Fruit fly (Drosophila melanogaster) whole organism, pupa: ENCODE measurements around the gene CG4168.

Experiments
- CG10348 ChIP-seq: fragments of 200-800 bp; sonication (Bioruptor generic); IDR thresholded peaks from 2 replicates; pipeline ENCODE4 v1.3.6; 2022; ENCODE audit warnings: missing biosample characterization, missing genetic modification characterization
- CG12605 ChIP-seq: fragments of 200-800 bp; sonication (Bioruptor generic); IDR thresholded peaks from 2 replicates; pipeline ENCODE4 v1.3.6; 2022; ENCODE audit warnings: missing biosample characterization, missing genetic modification characterization
- CG13204 ChIP-seq: fragments of 200-800 bp; sonication (Bioruptor generic); optimal IDR thresholded peaks from 2 replicates; lab custom pipeline; 2018; ENCODE audit warnings: missing biosample characterization, mild to moderate bottlenecking, missing genetic modification characterization, moderate library complexity
- CG14655 ChIP-seq: fragments of 200-800 bp; sonication (Bioruptor generic); optimal IDR thresholded peaks from 3 replicates; lab custom pipeline; 2017; ENCODE audit warnings: mild to moderate bottlenecking, missing biosample characterization, missing genetic modification reagents, missing genetic modification characterization
- CG15710 ChIP-seq: fragments of 200-800 bp; sonication (Bioruptor generic); optimal IDR thresholded peaks from 2 replicates; lab custom pipeline; 2018; ENCODE audit warnings: missing biosample characterization, mild to moderate bottlenecking, missing genetic modification characterization, moderate library complexity
- CG17806 ChIP-seq: fragments of 200-800 bp; sonication (Bioruptor generic); optimal IDR thresholded peaks from 2 replicates; lab custom pipeline; 2018; ENCODE audit warnings: missing biosample characterization, mild to moderate bottlenecking, missing genetic modification characterization, moderate library complexity
- CG32121 ChIP-seq: fragments of 200-800 bp; sonication (Bioruptor generic); IDR thresholded peaks from 2 replicates; pipeline ENCODE4 v1.3.6; 2022; ENCODE audit warnings: missing biosample characterization, missing genetic modification characterization
- CG34367 ChIP-seq: fragments of 200-800 bp; sonication (Bioruptor generic); optimal IDR thresholded peaks from 2 replicates; lab custom pipeline; 2018; ENCODE audit warnings: missing biosample characterization, mild to moderate bottlenecking, missing genetic modification characterization
- CG4496 ChIP-seq: fragments of 200-800 bp; sonication (Bioruptor generic); IDR thresholded peaks from 3 replicates; pipeline ENCODE4 v1.3.6; 2022; ENCODE audit warnings: missing biosample characterization, missing genetic modification characterization
- CG8159 ChIP-seq: fragments of 200-800 bp; sonication (Bioruptor generic); optimal IDR thresholded peaks from 3 replicates; lab custom pipeline; 2018; ENCODE audit warnings: missing biosample characterization, mild to moderate bottlenecking, missing genetic modification characterization, moderate library complexity
- CG8301 ChIP-seq: fragments of 200-800 bp; sonication (Bioruptor generic); optimal IDR thresholded peaks from 2 replicates; lab custom pipeline; 2018; ENCODE audit warnings: missing biosample characterization, mild to moderate bottlenecking, missing genetic modification characterization
- CG9948 ChIP-seq: fragments of 200-800 bp; sonication (Bioruptor generic); optimal IDR thresholded peaks from 2 replicates; lab custom pipeline; 2018; ENCODE audit warnings: missing biosample characterization, mild to moderate bottlenecking, missing genetic modification characterization, moderate library complexity
- D1 ChIP-seq: fragments of 200-800 bp; sonication (Bioruptor generic); optimal IDR thresholded peaks from 2 replicates; lab custom pipeline; 2018; ENCODE audit warnings: missing biosample characterization, mild to moderate bottlenecking, missing genetic modification characterization, moderate library complexity
- EcR ChIP-seq: fragments of 200-800 bp; sonication (Bioruptor generic); optimal IDR thresholded peaks from 3 replicates; lab custom pipeline; 2019; ENCODE audit warnings: missing biosample characterization, missing genetic modification characterization, mild to moderate bottlenecking, moderate library complexity, missing genetic modification reagents
- Ets98B ChIP-seq: fragments of 200-800 bp; sonication (Bioruptor generic); IDR thresholded peaks from 2 replicates; pipeline ENCODE4 v1.3.6; 2022; ENCODE audit warnings: missing biosample characterization, missing genetic modification characterization
- Pif1A ChIP-seq: fragments of 200-800 bp; sonication (Bioruptor generic); optimal IDR thresholded peaks from 3 replicates; lab custom pipeline; 2016; ENCODE audit warnings: missing biosample characterization, missing genetic modification characterization
- Pif1B ChIP-seq: fragments of 200-800 bp; sonication (Bioruptor generic); optimal IDR thresholded peaks from 3 replicates; lab custom pipeline; 2016; ENCODE audit warnings: missing biosample characterization, missing genetic modification characterization
- Snoo ChIP-seq: fragments of 200-800 bp; sonication (Bioruptor generic); optimal IDR thresholded peaks from 3 replicates; lab custom pipeline; 2017; ENCODE audit warnings: missing biosample characterization, mild to moderate bottlenecking, missing genetic modification characterization, inconsistent platforms
- fd96Ca ChIP-seq: fragments of 200-800 bp; sonication (Bioruptor generic); IDR thresholded peaks from 3 replicates; pipeline ENCODE4 v1.3.6; 2022; ENCODE audit warnings: missing biosample characterization, missing genetic modification characterization
- gl ChIP-seq: fragments of 200-800 bp; sonication (Bioruptor generic); optimal IDR thresholded peaks from 2 replicates; lab custom pipeline; 2018; ENCODE audit warnings: missing biosample characterization, mild to moderate bottlenecking, missing genetic modification characterization
- rn ChIP-seq: fragments of 200-800 bp; sonication (Bioruptor generic); IDR thresholded peaks from 2 replicates; pipeline ENCODE4 v1.3.6; 2022; ENCODE audit warnings: missing biosample characterization, missing genetic modification characterization

CG4168 gene

dm6 chr2L:15200409-15200808, at the start of gene CG4168:
TSS of gene CG4168 (minus strand) at chr2L:15200459.
- TF ChIP-seq CG15710 (no peak), CG10348 (GFP tag; lab: Robert Waterston, UW) (no peak), CG8159 (tag; lab: Kevin White, UChicago) (no peak), D1 (no peak), CG9948 (tag; lab: Kevin White, UChicago) (no peak), CG13204 (GFP tag; lab: Kevin White, UChicago) (no peak), CG4496 (no peak), Ets98B (GFP tag; lab: Robert Waterston, UW) (no peak), Pif1A (GFP tag; lab: Kevin White, UChicago) (no peak), fd96Ca (no peak), CG32121 (GFP tag; lab: Robert Waterston, UW) (no peak)

dm6 chr2L:15249682-15250081, 49.4 kb upstream of the CG4168 start:
- TF ChIP-seq CG12605 (GFP tag; lab: Robert Waterston, UW) = no peak
- no peak for TF ChIP-seq CG10348 (GFP tag; lab: Robert Waterston, UW)
- no peak for TF ChIP-seq CG13204 (GFP tag; lab: Kevin White, UChicago)
- TF ChIP-seq CG9948 (tag; lab: Kevin White, UChicago) = no peak
- no peak for TF ChIP-seq EcR (GFP tag; lab: Kevin White, UChicago)
- no peak for TF ChIP-seq rn (GFP tag; lab: Robert Waterston, UW)
- no peak for TF ChIP-seq Snoo (tag; lab: Kevin White, UChicago)
- no peak for TF ChIP-seq Pif1B (GFP tag; lab: Kevin White, UChicago)
- TF ChIP-seq CG8301 = no peak
- no peak for TF ChIP-seq fd96Ca
- TF ChIP-seq D1 = no peak
- TF ChIP-seq CG8159 (tag; lab: Kevin White, UChicago) = no peak
- no peak for TF ChIP-seq CG14655
- no peak for TF ChIP-seq CG34367 (tag; lab: Kevin White, UChicago)
- TF ChIP-seq gl = no peak
- TF ChIP-seq Ets98B (GFP tag; lab: Robert Waterston, UW) = no peak
- TF ChIP-seq CG17806 (tag; lab: Kevin White, UChicago) = no peak

dm6 chr2L:15249006-15249513, 48.8 kb upstream of the CG4168 start:
- TF ChIP-seq Pif1A (GFP tag; lab: Kevin White, UChicago) = no peak
- TF ChIP-seq CG8159 (tag; lab: Kevin White, UChicago) = no peak
- TF ChIP-seq CG8301 = no peak
- no peak for TF ChIP-seq CG34367 (tag; lab: Kevin White, UChicago)
- TF ChIP-seq CG13204 (GFP tag; lab: Kevin White, UChicago) = no peak
- TF ChIP-seq CG9948 (tag; lab: Kevin White, UChicago) = no peak
- TF ChIP-seq gl = no peak
- no peak for TF ChIP-seq CG4496
- TF ChIP-seq Snoo (tag; lab: Kevin White, UChicago) = no peak
- TF ChIP-seq CG32121 (GFP tag; lab: Robert Waterston, UW) = no peak
- TF ChIP-seq fd96Ca = no peak
- no peak for TF ChIP-seq CG17806 (tag; lab: Kevin White, UChicago)
- TF ChIP-seq rn (GFP tag; lab: Robert Waterston, UW) = no peak
- no peak for TF ChIP-seq CG14655
- TF ChIP-seq CG15710 = no peak
- no peak for TF ChIP-seq Pif1B (GFP tag; lab: Kevin White, UChicago)
- TF ChIP-seq CG12605 (GFP tag; lab: Robert Waterston, UW) = no peak
- no peak for TF ChIP-seq CG10348 (GFP tag; lab: Robert Waterston, UW)
- TF ChIP-seq, all 21 proteins: peak for 0

- TF ChIP-seq Pif1A (GFP tag; lab: Kevin White, UChicago) (no peak), CG34367 (tag; lab: Kevin White, UChicago) (no peak), CG14655 (peak; percentile 14), CG15710 (no peak), rn (GFP tag; lab: Robert Waterston, UW) (no peak), CG17806 (tag; lab: Kevin White, UChicago) (no peak), CG4496 (0 out of 3 replicates have a peak, but pooled peaks have one; percentile 10), D1 (no peak)
These were observed 48.1 kb upstream of the CG4168 start, which contains the start of gene dao for dm6 chr2L:15248163-15249005. TSS of gene dao (plus strand) at chr2L:15248879.

- no peak for TF ChIP-seq Pif1A (GFP tag; lab: Kevin White, UChicago)
- no peak for TF ChIP-seq CG34367 (tag; lab: Kevin White, UChicago)
- TF ChIP-seq CG8159 (tag; lab: Kevin White, UChicago) = peak; percentile 10
These were observed 47.4 kb upstream of the CG4168 start, which contains the start of gene ZnT35C for dm6 chr2L:15247614-15248013. TSS of gene ZnT35C (minus strand) at chr2L:15247714.

dm6 chr2L:15244708-15245107, 44.4 kb upstream of the CG4168 start:
- TF ChIP-seq CG15710 (no peak), CG8159 (tag; lab: Kevin White, UChicago) (no peak), EcR (GFP tag; lab: Kevin White, UChicago) (no peak), CG13204 (GFP tag; lab: Kevin White, UChicago) (no peak), CG34367 (tag; lab: Kevin White, UChicago) (no peak), Pif1B (GFP tag; lab: Kevin White, UChicago) (no peak), CG32121 (GFP tag; lab: Robert Waterston, UW) (no peak), CG14655 (no peak), Pif1A (GFP tag; lab: Kevin White, UChicago) (no peak), Snoo (tag; lab: Kevin White, UChicago) (no peak), CG9948 (tag; lab: Kevin White, UChicago) (no peak), CG10348 (GFP tag; lab: Robert Waterston, UW) (no peak), D1 (no peak), CG4496 (no peak), fd96Ca (no peak), CG12605 (GFP tag; lab: Robert Waterston, UW) (no peak), rn (GFP tag; lab: Robert Waterston, UW) (no peak), gl (no peak)
